Worm (Caenorhabditis elegans) whole organism, early embryonic: ENCODE measurements around the gene lgc-26.

Experiments used
- ama-1 ChIP-seq: fragments of 150-350 bp; optimal IDR thresholded peaks from 2 replicates; lab custom pipeline; 2014
- hmg-4 ChIP-seq: fragments of 200-800 bp; sonication (Bioruptor generic); optimal IDR thresholded peaks from 2 replicates; lab custom pipeline; 2018; ENCODE audit warnings: mild to moderate bottlenecking, missing genetic modification characterization, missing compliant biosample characterization
- tbx-37 ChIP-seq: fragments of 200-800 bp; sonication (Bioruptor generic); conservative IDR thresholded peaks from 2 replicates; pipeline ENCODE4 v1.3.6; 2022; ENCODE audit warnings: missing genetic modification reagents, missing genetic modification characterization, missing compliant biosample characterization
- tra-4 ChIP-seq: sonication (generic microtip); optimal IDR thresholded peaks from 2 replicates; lab custom pipeline; 2017; ENCODE audit warnings: missing genetic modification characterization, missing compliant biosample characterization

ce11 chrV:251652-252051, 16.5 kb upstream of the lgc-26 start, which contains the start of gene oac-39:
- no peak for TF ChIP-seq ama-1 (lab: Kevin White, UChicago)
- TF ChIP-seq hmg-4 (GFP tag; lab: Kevin White, UChicago), result no peak
- TF ChIP-seq tra-4 (tag; lab: Kevin White, UChicago), result no peak
- no peak for TF ChIP-seq tbx-37 (GFP tag; lab: Robert Waterston, UW)
